Worm (Caenorhabditis elegans) whole organism, L4 larva: ENCODE results near the gene W08E12.7.
"Not testable (repeated sequence)": the region's sequence is repeated elsewhere in the genome, so short reads cannot be mapped to it uniquely, and the experiment has no call there.

Source experiments
- D1046.2 ChIP-seq: fragments of 200-800 bp; sonication (Bioruptor generic); IDR thresholded peaks from 2 replicates; pipeline ENCODE4 v1.3.6; 2022; ENCODE audit warnings: missing genetic modification characterization, missing compliant biosample characterization
- F10B5.3 ChIP-seq: sonication (generic microtip); optimal IDR thresholded peaks from 2 replicates; lab custom pipeline; 2016; ENCODE audit warnings: mild to moderate bottlenecking, missing genetic modification characterization, missing compliant biosample characterization
- F37D6.2 ChIP-seq: sonication (generic microtip); optimal IDR thresholded peaks from 2 replicates; lab custom pipeline; 2016; ENCODE audit warnings: mild to moderate bottlenecking, missing genetic modification characterization, missing compliant biosample characterization
- F49E8.2 ChIP-seq: sonication (generic microtip); optimal IDR thresholded peaks from 2 replicates; lab custom pipeline; 2016; ENCODE audit warnings: missing compliant biosample characterization, mild to moderate bottlenecking, missing genetic modification characterization, borderline replicate concordance
- T20F7.1 ChIP-seq: fragments of 200-800 bp; sonication (Bioruptor generic); optimal IDR thresholded peaks from 2 replicates; lab custom pipeline; 2018; ENCODE audit warnings: mild to moderate bottlenecking, missing genetic modification characterization, missing compliant biosample characterization
- Y75B8A.6 ChIP-seq: fragments of 200-800 bp; sonication (Bioruptor generic); IDR thresholded peaks from 2 replicates; pipeline ENCODE4 v1.3.6; 2022; ENCODE audit warnings: missing genetic modification reagents, missing genetic modification characterization, missing compliant biosample characterization
- ZK337.2 ChIP-seq: fragments of 200-800 bp; sonication (Bioruptor generic); IDR thresholded peaks from 2 replicates; pipeline ENCODE4 v1.3.6; 2022; ENCODE audit warnings: missing genetic modification reagents, missing genetic modification characterization, missing compliant biosample characterization
- aha-1 ChIP-seq: fragments of 150-350 bp; peaks from one replicate; lab custom pipeline; 2014; ENCODE audit warnings: missing biosample characterization, missing genetic modification characterization
- arid-1 ChIP-seq: fragments of 200-800 bp; sonication (Bioruptor generic); conservative IDR thresholded peaks from 2 replicates; pipeline ENCODE4 v1.3.6; 2022; ENCODE audit warnings: missing genetic modification reagents, missing genetic modification characterization, missing compliant biosample characterization
- ceh-20 ChIP-seq: fragments of 200-800 bp; sonication (Bioruptor generic); IDR thresholded peaks from 2 replicates; pipeline ENCODE4 v1.3.6; 2022; ENCODE audit warnings: missing genetic modification reagents, missing genetic modification characterization, missing compliant biosample characterization
- ceh-28 ChIP-seq: fragments of 150-350 bp; optimal IDR thresholded peaks from 2 replicates; lab custom pipeline; 2014; ENCODE audit warnings: missing biosample characterization, missing genetic modification reagents, missing genetic modification characterization
- ceh-44 ChIP-seq: fragments of 200-800 bp; sonication (Bioruptor generic); IDR thresholded peaks from 2 replicates; pipeline ENCODE4 v1.3.6; 2022; ENCODE audit warnings: missing genetic modification reagents, missing genetic modification characterization, missing compliant biosample characterization
- ceh-82 ChIP-seq: sonication (generic microtip); optimal IDR thresholded peaks from 2 replicates; lab custom pipeline; 2017; ENCODE audit warnings: missing biosample characterization, missing genetic modification characterization
- ctbp-1 ChIP-seq: fragments of 200-800 bp; sonication (Bioruptor generic); IDR thresholded peaks from 2 replicates; pipeline ENCODE4 v1.3.6; 2022; ENCODE audit warnings: missing genetic modification reagents, missing genetic modification characterization, missing compliant biosample characterization
- daf-19 ChIP-seq: fragments of 200-800 bp; sonication (Bioruptor generic); conservative IDR thresholded peaks from 2 replicates; pipeline ENCODE4 v1.3.6; 2022; ENCODE audit warnings: missing genetic modification characterization, missing compliant biosample characterization
- daf-8 ChIP-seq: fragments of 200-800 bp; sonication (Bioruptor generic); IDR thresholded peaks from 2 replicates; pipeline ENCODE4 v1.3.6; 2022; ENCODE audit warnings: missing genetic modification characterization, missing compliant biosample characterization
- dpl-1 ChIP-seq: fragments of 150-350 bp; optimal IDR thresholded peaks from 2 replicates; lab custom pipeline; 2014; ENCODE audit warnings: missing biosample characterization, missing genetic modification reagents, missing genetic modification characterization
- dve-1 ChIP-seq: sonication (generic microtip); optimal IDR thresholded peaks from 2 replicates; lab custom pipeline; 2017; ENCODE audit warnings: antibody characterized with exemption, mild to moderate bottlenecking, missing genetic modification characterization, missing compliant biosample characterization; ENCODE audit not compliant: insufficient read depth
- hmg-1.1 ChIP-seq: fragments of 200-800 bp; sonication (Bioruptor generic); IDR thresholded peaks from 2 replicates; pipeline ENCODE4 v1.3.6; 2022; ENCODE audit warnings: missing genetic modification reagents, missing genetic modification characterization, missing compliant biosample characterization
- lin-1 ChIP-seq: fragments of 200-800 bp; sonication (Bioruptor generic); IDR thresholded peaks from 2 replicates; pipeline ENCODE4 v1.3.6; 2022; ENCODE audit warnings: missing genetic modification reagents, missing genetic modification characterization, missing compliant biosample characterization
- lin-29 ChIP-seq: fragments of 200-800 bp; sonication (Bioruptor generic); IDR thresholded peaks from 2 replicates; pipeline ENCODE4 v1.3.6; 2022; ENCODE audit warnings: missing genetic modification reagents, missing genetic modification characterization, missing compliant biosample characterization
- lin-38 ChIP-seq: fragments of 200-800 bp; sonication (Bioruptor generic); IDR thresholded peaks from 2 replicates; pipeline ENCODE4 v1.3.6; 2022; ENCODE audit warnings: missing genetic modification reagents, missing genetic modification characterization, missing compliant biosample characterization
- lin-39 ChIP-seq: fragments of 150-350 bp; optimal IDR thresholded peaks from 2 replicates; lab custom pipeline; 2014; ENCODE audit warnings: missing biosample characterization, missing genetic modification reagents, missing genetic modification characterization
- lsy-2 ChIP-seq, 2 experiments: fragments of 150-350 bp in 1 of 2; sonication (generic microtip) in 1 of 2; optimal IDR thresholded peaks; 2 replicates each; lab custom pipeline; 2014 to 2017; ENCODE audit warnings: missing biosample characterization in 2 of 2, missing genetic modification characterization in 2 of 2
- madf-5 ChIP-seq, 2 experiments: fragments of 200-800 bp; sonication (Bioruptor generic); IDR thresholded peaks; 2 replicates each; pipeline ENCODE4 v1.3.6; 2022; ENCODE audit warnings: missing compliant biosample characterization in 2 of 2, missing genetic modification characterization in 2 of 2
- mdt-29 ChIP-seq: fragments of 200-800 bp; sonication (Bioruptor generic); IDR thresholded peaks from 2 replicates; pipeline ENCODE4 v1.3.6; 2022; ENCODE audit warnings: missing genetic modification reagents, missing genetic modification characterization, missing compliant biosample characterization
- mes-2 ChIP-seq: sonication (generic microtip); optimal IDR thresholded peaks from 2 replicates; lab custom pipeline; 2016; ENCODE audit warnings: missing genotype, mild to moderate bottlenecking, missing genetic modification characterization, missing compliant biosample characterization; ENCODE audit not compliant: poor library complexity, severe bottlenecking
- mxl-2 ChIP-seq: fragments of 200-800 bp; sonication (Bioruptor generic); conservative IDR thresholded peaks from 2 replicates; pipeline ENCODE4 v1.3.6; 2022; ENCODE audit warnings: missing genetic modification reagents, missing genetic modification characterization, missing compliant biosample characterization
- mxl-3 ChIP-seq: fragments of 200-800 bp; sonication (Bioruptor generic); optimal IDR thresholded peaks from 2 replicates; lab custom pipeline; 2018; ENCODE audit warnings: mild to moderate bottlenecking, missing genetic modification characterization, missing compliant biosample characterization
- nhr-237 ChIP-seq: sonication (generic microtip); optimal IDR thresholded peaks from 2 replicates; lab custom pipeline; 2017; ENCODE audit warnings: missing biosample characterization, missing genetic modification characterization
- nhr-28 ChIP-seq: fragments of 150-350 bp; optimal IDR thresholded peaks from 2 replicates; lab custom pipeline; 2014; ENCODE audit warnings: missing biosample characterization, missing genetic modification characterization
- nhr-48 ChIP-seq: sonication (generic microtip); optimal IDR thresholded peaks from 2 replicates; lab custom pipeline; 2016; ENCODE audit warnings: mild to moderate bottlenecking, missing genetic modification characterization, missing compliant biosample characterization
- php-3 ChIP-seq: fragments of 200-800 bp; sonication (Bioruptor generic); IDR thresholded peaks from 2 replicates; pipeline ENCODE4 v1.3.6; 2022; ENCODE audit warnings: missing genetic modification reagents, missing genetic modification characterization, missing compliant biosample characterization
- rbr-2 ChIP-seq: sonication (generic microtip); optimal IDR thresholded peaks from 2 replicates; lab custom pipeline; 2016; ENCODE audit warnings: missing genotype, missing genetic modification characterization, missing compliant biosample characterization
- saeg-2 ChIP-seq: fragments of 200-800 bp; sonication (Bioruptor generic); IDR thresholded peaks from 2 replicates; pipeline ENCODE4 v1.3.6; 2022; ENCODE audit warnings: missing genetic modification reagents, missing genetic modification characterization, missing compliant biosample characterization
- sdz-12 ChIP-seq: fragments of 200-800 bp; sonication (Bioruptor generic); optimal IDR thresholded peaks from 2 replicates; lab custom pipeline; 2018; ENCODE audit warnings: mild to moderate bottlenecking, missing genetic modification characterization, missing compliant biosample characterization
- set-16 ChIP-seq: fragments of 200-800 bp; sonication (Bioruptor generic); IDR thresholded peaks from 2 replicates; pipeline ENCODE4 v1.3.6; 2022; ENCODE audit warnings: missing genetic modification reagents, missing genetic modification characterization, missing compliant biosample characterization
- skn-1 ChIP-seq: fragments of 150-350 bp; optimal IDR thresholded peaks from 2 replicates; lab custom pipeline; 2014; ENCODE audit warnings: missing biosample characterization, missing genetic modification characterization
- spr-3 ChIP-seq: fragments of 200-800 bp; sonication (Bioruptor generic); optimal IDR thresholded peaks from 2 replicates; lab custom pipeline; 2018; ENCODE audit warnings: mild to moderate bottlenecking, missing genetic modification characterization, missing compliant biosample characterization
- unc-39 ChIP-seq: sonication (generic microtip); optimal IDR thresholded peaks from 2 replicates; lab custom pipeline; 2017; ENCODE audit warnings: missing biosample characterization, missing genetic modification characterization
- zfp-2 ChIP-seq: sonication (generic microtip); optimal IDR thresholded peaks from 2 replicates; lab custom pipeline; 2016; ENCODE audit warnings: mild to moderate bottlenecking, missing genetic modification characterization, missing compliant biosample characterization
- zfp-3 ChIP-seq: fragments of 200-800 bp; sonication (Bioruptor generic); conservative IDR thresholded peaks from 2 replicates; pipeline ENCODE4 v1.3.6; 2022; ENCODE audit warnings: missing genetic modification reagents, missing genetic modification characterization, missing compliant biosample characterization

Gene W08E12.7

DNA sequence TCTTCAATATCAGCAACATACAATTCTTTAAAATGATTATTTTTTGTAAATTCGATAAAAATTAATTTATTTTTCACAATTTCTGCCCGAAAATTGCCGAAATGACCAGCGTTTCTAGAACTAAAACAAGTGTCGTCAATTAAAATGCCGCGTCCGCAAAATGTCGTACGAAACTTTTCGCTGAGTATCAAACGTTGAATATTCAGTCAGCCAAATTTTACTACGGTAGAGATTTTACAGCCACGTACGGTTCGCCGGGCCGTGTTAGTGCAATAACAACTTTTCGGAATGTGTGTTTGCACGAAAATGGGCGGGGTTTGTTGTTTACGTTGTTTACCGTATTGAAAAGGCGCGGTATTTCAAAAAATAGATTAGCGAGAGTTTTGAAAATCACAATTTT, 18.4 kb downstream of the W08E12.7 start (continued):
- peak; percentile 6 for TF ChIP-seq nhr-28 (tag; lab: Kevin White, UChicago)
- peak; percentile 79 for TF ChIP-seq ctbp-1 (GFP tag; lab: Robert Waterston, UW)
- peak; percentile 82 for TF ChIP-seq ZK337.2 (GFP tag; lab: Robert Waterston, UW)
- TF ChIP-seq dve-1 (tag; lab: Kevin White, UChicago): peak; percentile 35
- peak; percentile 78 for TF ChIP-seq mes-2 (tag; lab: Kevin White, UChicago)
- peak; percentile 72 for TF ChIP-seq zfp-2 (tag; lab: Kevin White, UChicago)
- TF ChIP-seq madf-5 (GFP tag; IDR thresholded peaks at IDR 0.05; lab: Robert Waterston, UW): peak in 1 of 2 experiments; percentile 86; a peak in 1 of 4 replicates
- peak; percentile 98 for TF ChIP-seq lin-38
- TF ChIP-seq lin-29 (GFP tag; lab: Robert Waterston, UW): peak; percentile 96
- TF ChIP-seq spr-3: peak; percentile 54
- TF ChIP-seq saeg-2 (GFP tag; lab: Robert Waterston, UW): peak; percentile 94
- TF ChIP-seq daf-8: peak; percentile 97
- TF ChIP-seq F37D6.2 (tag; lab: Kevin White, UChicago): peak; percentile 67
- peak; percentile 63 for TF ChIP-seq nhr-48 (tag; lab: Kevin White, UChicago)
- peak; percentile 87 for TF ChIP-seq T20F7.1 (GFP tag; lab: Kevin White, UChicago)
- 0 out of 2 replicates have a peak, but pooled peaks have one; percentile 47 for TF ChIP-seq mxl-2 (GFP tag; lab: Robert Waterston, UW)
- peak; percentile 87 for TF ChIP-seq rbr-2 (tag; lab: Kevin White, UChicago)
- TF ChIP-seq dpl-1 (GFP tag; lab: Kevin White, UChicago): peak; percentile 56
- TF ChIP-seq ceh-44 (GFP tag; lab: Robert Waterston, UW): 0 out of 2 replicates have a peak, but pooled peaks have one; percentile 44
- peak; percentile 93 for TF ChIP-seq lin-1 (GFP tag; lab: Robert Waterston, UW)
- TF ChIP-seq ceh-20 (GFP tag; lab: Robert Waterston, UW): peak; percentile 96
- TF ChIP-seq arid-1 (GFP tag; lab: Robert Waterston, UW): peak; percentile 84
- TF ChIP-seq lsy-2 (tag; optimal IDR thresholded peaks at IDR 0.05; lab: Kevin White, UChicago): peak; percentile 78 to 92
- TF ChIP-seq zfp-3 (GFP tag; lab: Robert Waterston, UW): peak; percentile 98
- peak; percentile 96 for TF ChIP-seq php-3 (GFP tag; lab: Robert Waterston, UW)
- TF ChIP-seq mxl-3 (GFP tag; lab: Kevin White, UChicago): peak; percentile 45
- TF ChIP-seq hmg-1.1 (GFP tag; lab: Robert Waterston, UW): peak; percentile 90

DNA sequence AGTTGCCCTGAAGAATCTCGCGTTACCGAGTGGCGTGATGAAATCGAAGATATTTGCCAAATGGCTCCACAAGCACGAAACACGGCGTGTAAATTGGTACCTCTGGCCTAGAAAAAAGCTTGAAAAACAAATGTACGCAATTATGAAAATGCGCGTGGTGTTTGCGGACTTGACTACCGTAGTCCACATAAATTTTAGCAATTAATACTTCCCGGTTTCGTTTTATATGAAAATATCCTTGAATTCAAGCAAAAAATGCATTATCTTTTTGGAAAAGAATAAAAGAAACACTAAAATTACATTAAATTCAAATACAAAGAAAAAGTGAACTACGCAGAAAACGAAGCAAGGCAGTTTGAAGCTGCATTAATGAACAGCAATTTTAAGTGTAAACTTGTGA, 19.2 kb downstream of the W08E12.7 start:
- TF ChIP-seq lsy-2 (tag; optimal IDR thresholded peaks at IDR 0.05; lab: Kevin White, UChicago): peak in 1 of 2 experiments; percentile 58
- TF ChIP-seq, all 104 proteins: peak for 1; not testable (repeated sequence) for 103

ce11 chrIV:3320778-3321177, 25.8 kb downstream of the W08E12.7 start:
- peak; percentile 93 for TF ChIP-seq set-16 (GFP tag; lab: Robert Waterston, UW)

- not testable (repeated sequence) for TF ChIP-seq skn-1 (tag; lab: Kevin White, UChicago); D1046.2 (GFP tag; lab: Robert Waterston, UW); mdt-29 (GFP tag; lab: Robert Waterston, UW)
Measured at ce11 chrIV:3331758-3332157, 36.8 kb downstream of the W08E12.7 start, which contains the start of gene F42A6.5. TSS of gene F42A6.5 (minus strand) at chrIV:3331858.

DNA sequence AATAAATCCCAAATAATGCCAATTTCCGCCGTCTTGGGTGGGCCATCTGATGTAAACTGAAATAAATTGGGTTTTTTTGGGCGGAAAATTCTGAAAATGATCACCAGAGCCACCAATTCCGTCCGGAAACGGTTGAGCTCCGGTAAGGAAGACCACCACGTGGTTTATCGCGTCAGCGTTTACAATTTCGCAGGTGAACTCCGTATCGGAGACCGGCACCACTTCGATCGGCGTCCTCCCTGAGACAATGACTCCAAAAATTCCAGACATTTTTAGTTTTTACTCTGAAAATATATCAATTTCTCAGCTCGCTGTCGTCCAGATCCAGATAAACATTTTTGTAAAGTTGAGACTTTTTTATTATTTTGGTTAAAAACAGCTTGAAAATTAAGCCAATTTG, 41.6 kb downstream of the W08E12.7 start, which contains the start of gene F42A6.6:
TSS of gene F42A6.6 (minus strand) at position 289 of the 400 bp plus-strand sequence.
- TF ChIP-seq php-3 (GFP tag; lab: Robert Waterston, UW): 0 out of 2 replicates have a peak, but pooled peaks have one; percentile 42
- TF ChIP-seq nhr-237 (tag; lab: Kevin White, UChicago): no peak
- TF ChIP-seq daf-8: no peak
- TF ChIP-seq lin-39: no peak
- no peak for TF ChIP-seq F10B5.3 (tag; lab: Kevin White, UChicago)
- 0 out of 2 replicates have a peak, but pooled peaks have one; percentile 67 for TF ChIP-seq Y75B8A.6
- TF ChIP-seq unc-39 (tag; lab: Kevin White, UChicago): no peak
- peak; percentile 84 for TF ChIP-seq lin-38
- TF ChIP-seq hmg-1.1 (GFP tag; lab: Robert Waterston, UW): no peak
- TF ChIP-seq dpl-1 (GFP tag; lab: Kevin White, UChicago): no peak
- TF ChIP-seq ceh-28 (tag; lab: Kevin White, UChicago): no peak
- no peak for TF ChIP-seq daf-19
- TF ChIP-seq sdz-12 (GFP tag; lab: Kevin White, UChicago): no peak
- peak; percentile 36; the same call in 1 of the 2 replicates for TF ChIP-seq ctbp-1 (GFP tag; lab: Robert Waterston, UW)
- TF ChIP-seq ceh-82 (tag; lab: Kevin White, UChicago): no peak
- TF ChIP-seq F49E8.2 (tag; lab: Kevin White, UChicago): peak; percentile 84
- peak; percentile 80 for TF ChIP-seq aha-1 (tag; lab: Kevin White, UChicago)
